Worm (Caenorhabditis elegans) whole organism, mixed stage, embryonic: Measurements from ENCODE around the gene sru-1.

ENCODE experiments used
- M03D4.4 ChIP-seq: sonication (generic microtip); optimal IDR thresholded peaks from 2 replicates; lab custom pipeline; 2017; ENCODE audit warnings: mild to moderate bottlenecking, missing genetic modification characterization, missing compliant biosample characterization
- blmp-1 ChIP-seq: fragments of 150-350 bp; optimal IDR thresholded peaks from 2 replicates; lab custom pipeline; 2014; ENCODE audit warnings: missing biosample characterization, missing genetic modification characterization
- ces-1 ChIP-seq: fragments of 150-350 bp; optimal IDR thresholded peaks from 2 replicates; lab custom pipeline; 2014; ENCODE audit warnings: missing biosample characterization, missing genetic modification reagents, missing genetic modification characterization
- elt-1 ChIP-seq: sonication (generic microtip); optimal IDR thresholded peaks from 2 replicates; lab custom pipeline; 2017; ENCODE audit warnings: missing genetic modification characterization, mild to moderate bottlenecking, missing compliant biosample characterization, antibody characterized with exemption, moderate library complexity, borderline replicate concordance; ENCODE audit not compliant: insufficient read depth
- elt-3 ChIP-seq: fragments of 150-350 bp; optimal IDR thresholded peaks from 2 replicates; lab custom pipeline; 2014; ENCODE audit warnings: missing biosample characterization, missing genetic modification characterization
- ham-2 ChIP-seq: fragments of 200-800 bp; sonication (Bioruptor generic); optimal IDR thresholded peaks from 2 replicates; lab custom pipeline; 2018; ENCODE audit warnings: mild to moderate bottlenecking, missing genetic modification characterization, missing compliant biosample characterization
- lin-13 ChIP-seq: fragments of 150-350 bp; optimal IDR thresholded peaks from 2 replicates; lab custom pipeline; 2014; ENCODE audit warnings: missing biosample characterization, missing genetic modification characterization
- lsy-2 ChIP-seq: fragments of 150-350 bp; optimal IDR thresholded peaks from 2 replicates; lab custom pipeline; 2014; ENCODE audit warnings: missing biosample characterization, missing genetic modification characterization
- snpc-4 ChIP-seq: fragments of 150-350 bp; optimal IDR thresholded peaks from 2 replicates; lab custom pipeline; 2014; ENCODE audit warnings: missing biosample characterization, missing genetic modification characterization
- sptf-1 ChIP-seq: sonication (generic microtip); optimal IDR thresholded peaks from 2 replicates; lab custom pipeline; 2017; ENCODE audit warnings: mild to moderate bottlenecking, missing genetic modification characterization, moderate library complexity, missing compliant biosample characterization
- tbx-8 ChIP-seq: fragments of 200-800 bp; sonication (Bioruptor generic); optimal IDR thresholded peaks from 2 replicates; lab custom pipeline; 2018; ENCODE audit warnings: mild to moderate bottlenecking, missing genetic modification characterization, moderate library complexity, missing compliant biosample characterization
- unc-39 ChIP-seq: fragments of 150-350 bp; optimal IDR thresholded peaks from 2 replicates; lab custom pipeline; 2014; ENCODE audit warnings: missing biosample characterization, missing genetic modification characterization
- unc-62 ChIP-seq: fragments of 150-350 bp; optimal IDR thresholded peaks from 2 replicates; lab custom pipeline; 2014; ENCODE audit warnings: missing biosample characterization, missing genetic modification reagents, missing genetic modification characterization

ce11 chrIV:9488315-9488714 is at the start of gene sru-1:
- TF ChIP-seq lin-13 (tag; lab: Kevin White, UChicago) (no peak), unc-39 (tag; lab: Kevin White, UChicago) (no peak), blmp-1 (tag; lab: Kevin White, UChicago) (no peak), ces-1 (no peak), elt-1 (no peak), sptf-1 (tag; lab: Kevin White, UChicago) (no peak), M03D4.4 (tag; lab: Kevin White, UChicago) (no peak), unc-62 (GFP tag; lab: Kevin White, UChicago) (no peak), snpc-4 (no peak), ham-2 (GFP tag; lab: Kevin White, UChicago) (no peak), tbx-8 (no peak), lsy-2 (tag; lab: Kevin White, UChicago) (no peak), elt-3 (tag; lab: Kevin White, UChicago) (no peak)
